Fruit fly (Drosophila melanogaster) whole organism, embryonic: ENCODE measurements around the gene CG31525.

Experiments
- B-H2 ChIP-seq: fragments of 200-800 bp; sonication (Bioruptor generic); optimal IDR thresholded peaks from 2 replicates; lab custom pipeline; 2018; ENCODE audit warnings: missing biosample characterization, mild to moderate bottlenecking, missing genetic modification characterization
- Bdp1 ChIP-seq: fragments of 200-800 bp; sonication (Bioruptor generic); optimal IDR thresholded peaks from 3 replicates; lab custom pipeline; 2016; ENCODE audit warnings: missing biosample characterization, missing genetic modification characterization
- CG10147 ChIP-seq: fragments of 200-800 bp; sonication (Bioruptor generic); optimal IDR thresholded peaks from 2 replicates; lab custom pipeline; 2019; ENCODE audit warnings: missing biosample characterization, mild to moderate bottlenecking, missing genetic modification characterization, moderate library complexity
- CG10321 ChIP-seq: fragments of 200-800 bp; sonication (Bioruptor generic); IDR thresholded peaks from 2 replicates; pipeline ENCODE4 v1.3.6; 2022; ENCODE audit warnings: missing biosample characterization, missing genetic modification characterization
- CG12659 ChIP-seq: fragments of 200-800 bp; sonication (Bioruptor generic); optimal IDR thresholded peaks from 3 replicates; lab custom pipeline; 2017; ENCODE audit warnings: mild to moderate bottlenecking, missing biosample characterization, missing genetic modification reagents, missing genetic modification characterization
- CG13287 ChIP-seq: fragments of 200-800 bp; sonication (Bioruptor generic); IDR thresholded peaks from 2 replicates; pipeline ENCODE4 v1.3.6; 2022; ENCODE audit warnings: missing biosample characterization, missing genetic modification characterization; ENCODE audit not compliant: partially characterized antibody
- CG13894 ChIP-seq: fragments of 200-800 bp; sonication (Bioruptor generic); optimal IDR thresholded peaks from 3 replicates; lab custom pipeline; 2018; ENCODE audit warnings: missing biosample characterization, mild to moderate bottlenecking, missing genetic modification characterization, moderate library complexity
- CG34422 ChIP-seq: fragments of 200-800 bp; sonication (Bioruptor generic); IDR thresholded peaks from 3 replicates; pipeline ENCODE4 v1.3.6; 2022; ENCODE audit warnings: missing biosample characterization, missing genetic modification characterization
- CG4854 ChIP-seq: fragments of 200-800 bp; sonication (Bioruptor generic); optimal IDR thresholded peaks from 2 replicates; lab custom pipeline; 2016; ENCODE audit warnings: missing biosample characterization, missing genetic modification characterization, inconsistent platforms
- CG5245 ChIP-seq: fragments of 200-800 bp; sonication (Bioruptor generic); optimal IDR thresholded peaks from 3 replicates; lab custom pipeline; 2016; ENCODE audit warnings: missing biosample characterization, missing genetic modification characterization
- CG6654 ChIP-seq: fragments of 200-800 bp; sonication (Bioruptor generic); optimal IDR thresholded peaks from 2 replicates; lab custom pipeline; 2017; ENCODE audit warnings: missing biosample characterization, mild to moderate bottlenecking, missing genetic modification characterization
- CG6765 ChIP-seq: fragments of 200-800 bp; sonication (Bioruptor generic); optimal IDR thresholded peaks from 3 replicates; lab custom pipeline; 2017; ENCODE audit warnings: missing biosample characterization, mild to moderate bottlenecking, missing genetic modification characterization
- CG7928 ChIP-seq: fragments of 200-800 bp; sonication (Bioruptor generic); optimal IDR thresholded peaks from 2 replicates; lab custom pipeline; 2017; ENCODE audit warnings: missing biosample characterization, mild to moderate bottlenecking, missing genetic modification characterization
- CG7987 ChIP-seq: fragments of 200-800 bp; sonication (Bioruptor generic); optimal IDR thresholded peaks from 2 replicates; lab custom pipeline; 2018; ENCODE audit warnings: missing biosample characterization, mild to moderate bottlenecking, missing genetic modification characterization, moderate library complexity
- CG8089 ChIP-seq: fragments of 200-800 bp; sonication (Bioruptor generic); optimal IDR thresholded peaks from 3 replicates; lab custom pipeline; 2016; ENCODE audit warnings: missing biosample characterization, missing genetic modification characterization
- Deaf1 ChIP-seq: fragments of 200-800 bp; optimal IDR thresholded peaks from 3 replicates; lab custom pipeline; 2019; ENCODE audit warnings: missing biosample characterization, mild to moderate bottlenecking, missing genetic modification characterization, moderate library complexity
- Dip3 ChIP-seq: fragments of 200-800 bp; sonication (Bioruptor generic); optimal IDR thresholded peaks from 3 replicates; lab custom pipeline; 2016; ENCODE audit warnings: missing biosample characterization, missing genetic modification characterization
- Doc3 ChIP-seq: fragments of 200-800 bp; sonication (Bioruptor generic); IDR thresholded peaks from 3 replicates; pipeline ENCODE4 v1.3.6; 2022; ENCODE audit warnings: missing biosample characterization, missing genetic modification characterization; ENCODE audit not compliant: partially characterized antibody
- Ets97D ChIP-seq: fragments of 200-800 bp; sonication (Bioruptor generic); optimal IDR thresholded peaks from 3 replicates; lab custom pipeline; 2016; ENCODE audit warnings: missing biosample characterization, missing genetic modification characterization
- Hand ChIP-seq: fragments of 200-800 bp; sonication (Bioruptor generic); optimal IDR thresholded peaks from 2 replicates; lab custom pipeline; 2017; ENCODE audit warnings: mild to moderate bottlenecking, missing biosample characterization, missing genetic modification reagents, missing genetic modification characterization
- Hsf ChIP-seq: fragments of 200-800 bp; sonication (Bioruptor generic); optimal IDR thresholded peaks from 3 replicates; lab custom pipeline; 2016; ENCODE audit warnings: missing biosample characterization, missing genetic modification characterization
- Nf-YB ChIP-seq: fragments of 200-800 bp; sonication (Bioruptor generic); optimal IDR thresholded peaks from 3 replicates; lab custom pipeline; 2019; ENCODE audit warnings: missing biosample characterization, mild to moderate bottlenecking, missing genetic modification characterization, moderate library complexity
- Oli ChIP-seq: fragments of 200-800 bp; sonication (Bioruptor generic); optimal IDR thresholded peaks from 2 replicates; lab custom pipeline; 2018; ENCODE audit warnings: missing biosample characterization, mild to moderate bottlenecking, missing genetic modification characterization, moderate library complexity
- Optix ChIP-seq: fragments of 200-800 bp; sonication (Bioruptor generic); IDR thresholded peaks from 3 replicates; pipeline ENCODE4 v1.3.6; 2022; ENCODE audit warnings: missing biosample characterization, missing genetic modification characterization
- Ptx1 ChIP-seq: fragments of 200-800 bp; sonication (Bioruptor generic); IDR thresholded peaks from 2 replicates; pipeline ENCODE4 v1.3.6; 2022; ENCODE audit warnings: missing biosample characterization, missing genetic modification characterization
- Ssrp ChIP-seq: fragments of 200-800 bp; sonication (Bioruptor generic); optimal IDR thresholded peaks from 2 replicates; lab custom pipeline; 2018; ENCODE audit warnings: missing biosample characterization, mild to moderate bottlenecking, missing genetic modification characterization, moderate library complexity
- az2 ChIP-seq: fragments of 200-800 bp; sonication (Bioruptor generic); optimal IDR thresholded peaks from 3 replicates; lab custom pipeline; 2016; ENCODE audit warnings: missing biosample characterization, missing genetic modification characterization
- cad ChIP-seq: fragments of >200 bp; optimal IDR thresholded peaks from 2 replicates; lab custom pipeline; 2017; ENCODE audit warnings: missing biosample characterization, missing genetic modification characterization
- corto ChIP-seq: fragments of 200-800 bp; sonication (Bioruptor generic); optimal IDR thresholded peaks from 2 replicates; lab custom pipeline; 2016; ENCODE audit warnings: missing biosample characterization, mild to moderate bottlenecking, missing genetic modification characterization, moderate library complexity
- dysf ChIP-seq: fragments of 200-800 bp; sonication (Bioruptor generic); IDR thresholded peaks from 3 replicates; pipeline ENCODE4 v1.3.6; 2022; ENCODE audit warnings: missing biosample characterization, missing genetic modification characterization
- grau ChIP-seq: fragments of 200-800 bp; optimal IDR thresholded peaks from 3 replicates; lab custom pipeline; 2019; ENCODE audit warnings: missing biosample characterization, mild to moderate bottlenecking, missing genetic modification characterization, moderate library complexity
- grn ChIP-seq: fragments of 200-800 bp; sonication (Bioruptor generic); optimal IDR thresholded peaks from 3 replicates; lab custom pipeline; 2017; ENCODE audit warnings: missing biosample characterization, missing genetic modification characterization
- gsb-n ChIP-seq: fragments of 200-800 bp; sonication (Bioruptor generic); optimal IDR thresholded peaks from 3 replicates; lab custom pipeline; 2018; ENCODE audit warnings: missing biosample characterization, mild to moderate bottlenecking, missing genetic modification characterization
- ind ChIP-seq: fragments of 200-800 bp; sonication (Bioruptor generic); optimal IDR thresholded peaks from 3 replicates; lab custom pipeline; 2016; ENCODE audit warnings: missing biosample characterization, missing genetic modification characterization
- ken ChIP-seq: fragments of 200-800 bp; sonication (Bioruptor generic); IDR thresholded peaks from 3 replicates; pipeline ENCODE4 v1.3.6; 2022; ENCODE audit warnings: missing biosample characterization, missing genetic modification characterization
- lbe ChIP-seq: fragments of 200-800 bp; sonication (Bioruptor generic); optimal IDR thresholded peaks from 2 replicates; lab custom pipeline; 2016; ENCODE audit warnings: missing biosample characterization, mild to moderate bottlenecking, missing genetic modification characterization
- lmd ChIP-seq: fragments of 200-800 bp; sonication (Bioruptor generic); IDR thresholded peaks from 2 replicates; pipeline ENCODE4 v1.3.6; 2022; ENCODE audit warnings: missing biosample characterization, missing genetic modification characterization
- maf-S ChIP-seq: fragments of 200-800 bp; sonication (Bioruptor generic); optimal IDR thresholded peaks from 2 replicates; lab custom pipeline; 2016; ENCODE audit warnings: missing biosample characterization, missing genetic modification characterization
- oc ChIP-seq: fragments of 200-800 bp; sonication (Bioruptor generic); optimal IDR thresholded peaks from 2 replicates; lab custom pipeline; 2018; ENCODE audit warnings: missing biosample characterization, mild to moderate bottlenecking, missing genetic modification characterization, moderate library complexity
- odd ChIP-seq: fragments of 200-800 bp; sonication (Bioruptor generic); optimal IDR thresholded peaks from 2 replicates; lab custom pipeline; 2017; ENCODE audit warnings: missing biosample characterization, mild to moderate bottlenecking, missing genetic modification characterization
- ranshi ChIP-seq: fragments of 200-800 bp; sonication (Bioruptor generic); IDR thresholded peaks from 2 replicates; pipeline ENCODE4 v1.3.6; 2022; ENCODE audit warnings: missing biosample characterization, missing genetic modification characterization
- sens-2 ChIP-seq: fragments of 200-800 bp; sonication (Bioruptor generic); IDR thresholded peaks from 2 replicates; pipeline ENCODE4 v1.3.6; 2022; ENCODE audit warnings: missing biosample characterization, missing genetic modification characterization
- sim ChIP-seq: fragments of 200-800 bp; sonication (Bioruptor generic); IDR thresholded peaks from 2 replicates; pipeline ENCODE4 v1.3.6; 2022; ENCODE audit warnings: missing biosample characterization, missing genetic modification characterization
- sisA ChIP-seq: fragments of 200-800 bp; sonication (Bioruptor generic); IDR thresholded peaks from 2 replicates; pipeline ENCODE4 v1.3.6; 2022; ENCODE audit warnings: missing biosample characterization, missing genetic modification characterization
- slbo ChIP-seq: fragments of 200-800 bp; sonication (Bioruptor generic); IDR thresholded peaks from 2 replicates; pipeline ENCODE4 v1.3.6; 2022; ENCODE audit warnings: missing biosample characterization, missing genetic modification characterization
- tio ChIP-seq: fragments of 200-800 bp; sonication (Bioruptor generic); optimal IDR thresholded peaks from 2 replicates; lab custom pipeline; 2017; ENCODE audit warnings: missing biosample characterization, missing genetic modification characterization, inconsistent platforms
- trem ChIP-seq: fragments of 200-800 bp; optimal IDR thresholded peaks from 3 replicates; lab custom pipeline; 2019; ENCODE audit warnings: missing biosample characterization, mild to moderate bottlenecking, missing genetic modification characterization, moderate library complexity
- zfh2 ChIP-seq: fragments of 200-800 bp; sonication (Bioruptor generic); optimal IDR thresholded peaks from 2 replicates; lab custom pipeline; 2016; ENCODE audit warnings: missing biosample characterization, missing genetic modification characterization

The CG31525 gene

dm6 chr3R:4394654-4395581 is 31.9 kb upstream of the CG31525 start (continued):
- TF ChIP-seq tio (GFP tag; lab: Kevin White, UChicago) (peak; percentile 63), lmd (peak; percentile 88), CG10147 (GFP tag; lab: Kevin White, UChicago) (peak; percentile 89), oc (tag; lab: Kevin White, UChicago) (peak; percentile 84), odd (GFP tag; lab: Kevin White, UChicago) (peak; percentile 76), CG12659 (GFP tag; lab: Kevin White, UChicago) (peak; percentile 88), Hsf (GFP tag; lab: Kevin White, UChicago) (peak; percentile 91), lbe (GFP tag; lab: Kevin White, UChicago) (peak; percentile 91), CG5245 (GFP tag; lab: Kevin White, UChicago) (peak; percentile 71), ranshi (GFP tag; lab: Robert Waterston, UW) (peak; percentile 88; the same call in 1 of the 2 replicates), sens-2 (peak; percentile 53; the same call in 1 of the 2 replicates), CG6765 (GFP tag; lab: Kevin White, UChicago) (peak; percentile 60), dysf (peak; percentile 94), CG4854 (GFP tag; lab: Kevin White, UChicago) (peak; percentile 80), sisA (GFP tag; lab: Robert Waterston, UW) (peak; percentile 87), grau (tag; lab: Kevin White, UChicago) (peak; percentile 90), CG7987 (GFP tag; lab: Kevin White, UChicago) (peak; percentile 68), Ptx1 (GFP tag; lab: Robert Waterston, UW) (peak; percentile 91), B-H2 (GFP tag; lab: Kevin White, UChicago) (peak; percentile 5), sim (GFP tag; lab: Robert Waterston, UW) (peak; percentile 26; the same call in 1 of the 2 replicates), CG8089 (peak; percentile 74), gsb-n (tag; lab: Kevin White, UChicago) (no peak), Ets97D (GFP tag; lab: Kevin White, UChicago) (peak; percentile 72), trem (tag; lab: Kevin White, UChicago) (peak; percentile 53), Optix (peak; percentile 87), Deaf1 (tag; lab: Kevin White, UChicago) (peak; percentile 75), CG13287 (0 out of 2 replicates have a peak, but pooled peaks have one; percentile 16), Hand (GFP tag; lab: Kevin White, UChicago) (peak; percentile 66), CG7928 (peak; percentile 39), maf-S (GFP tag; lab: Kevin White, UChicago) (peak; percentile 76), Oli (tag; lab: Kevin White, UChicago) (peak; percentile 90), CG13894 (tag; lab: Kevin White, UChicago) (peak; percentile 68), grn (peak; percentile 89), corto (GFP tag; lab: Kevin White, UChicago) (peak; percentile 83), CG34422 (peak; percentile 90), Nf-YB (peak; percentile 60), CG6654 (GFP tag; lab: Kevin White, UChicago) (peak; percentile 70), Doc3 (GFP tag; lab: Robert Waterston, UW) (no peak), ken (GFP tag; lab: Robert Waterston, UW) (peak; percentile 86), Ssrp (tag; lab: Kevin White, UChicago) (peak; percentile 76), az2 (GFP tag; lab: Kevin White, UChicago) (peak; percentile 83), CG10321 (GFP tag; lab: Robert Waterston, UW) (peak; percentile 61; the same call in 1 of the 2 replicates), Dip3 (GFP tag; lab: Kevin White, UChicago) (peak; percentile 92), cad (GFP tag; lab: Kevin White, UChicago) (no peak), slbo (peak; percentile 91), ind (GFP tag; lab: Kevin White, UChicago) (peak; percentile 91), zfh2 (GFP tag; lab: Kevin White, UChicago) (peak; percentile 91), Bdp1 (GFP tag; lab: Kevin White, UChicago) (peak; percentile 68)
